Fruit fly (Drosophila melanogaster) whole organism, pupa: ENCODE results near the gene Ccp84Ag.

ENCODE experiments used
- CG10348 ChIP-seq: fragments of 200-800 bp; sonication (Bioruptor generic); IDR thresholded peaks from 2 replicates; pipeline ENCODE4 v1.3.6; 2022; ENCODE audit warnings: missing biosample characterization, missing genetic modification characterization
- CG13204 ChIP-seq: fragments of 200-800 bp; sonication (Bioruptor generic); optimal IDR thresholded peaks from 2 replicates; lab custom pipeline; 2018; ENCODE audit warnings: missing biosample characterization, mild to moderate bottlenecking, missing genetic modification characterization, moderate library complexity
- CG15710 ChIP-seq: fragments of 200-800 bp; sonication (Bioruptor generic); optimal IDR thresholded peaks from 2 replicates; lab custom pipeline; 2018; ENCODE audit warnings: missing biosample characterization, mild to moderate bottlenecking, missing genetic modification characterization, moderate library complexity
- CG34367 ChIP-seq: fragments of 200-800 bp; sonication (Bioruptor generic); optimal IDR thresholded peaks from 2 replicates; lab custom pipeline; 2018; ENCODE audit warnings: missing biosample characterization, mild to moderate bottlenecking, missing genetic modification characterization
- D1 ChIP-seq: fragments of 200-800 bp; sonication (Bioruptor generic); optimal IDR thresholded peaks from 2 replicates; lab custom pipeline; 2018; ENCODE audit warnings: missing biosample characterization, mild to moderate bottlenecking, missing genetic modification characterization, moderate library complexity
- EcR ChIP-seq: fragments of 200-800 bp; sonication (Bioruptor generic); optimal IDR thresholded peaks from 3 replicates; lab custom pipeline; 2019; ENCODE audit warnings: missing biosample characterization, missing genetic modification characterization, mild to moderate bottlenecking, moderate library complexity, missing genetic modification reagents

DNA sequence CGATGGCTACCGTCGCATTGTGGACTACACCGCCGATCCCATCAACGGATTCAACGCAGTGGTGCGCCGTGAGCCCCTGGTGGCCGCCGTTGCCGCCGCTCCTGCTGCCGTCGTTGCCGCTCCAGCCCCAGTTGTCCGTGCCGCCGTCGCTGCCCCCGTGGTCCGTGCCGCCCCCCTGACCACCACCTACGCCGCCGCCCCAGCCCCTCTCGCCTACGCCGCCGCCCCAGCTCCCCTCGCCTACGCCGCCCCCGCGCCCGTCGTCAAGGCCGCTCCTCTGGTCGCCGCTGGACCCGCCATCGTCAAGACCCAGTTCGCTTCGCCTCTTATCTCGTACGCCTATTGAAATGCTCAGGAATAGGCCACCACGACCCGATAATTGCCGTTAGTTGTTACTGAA is 691 bp downstream of the Ccp84Ag start:
- TF ChIP-seq CG10348 (GFP tag; lab: Robert Waterston, UW) (no peak), CG13204 (GFP tag; lab: Kevin White, UChicago) (no peak), CG15710 (no peak), CG34367 (tag; lab: Kevin White, UChicago) (no peak), D1 (tag; lab: Kevin White, UChicago) (no peak), EcR (GFP tag; lab: Kevin White, UChicago) (no peak)
